Fruit fly (Drosophila melanogaster): ENCODE measurements around the gene CG6503.

Gene CG6503

DNA sequence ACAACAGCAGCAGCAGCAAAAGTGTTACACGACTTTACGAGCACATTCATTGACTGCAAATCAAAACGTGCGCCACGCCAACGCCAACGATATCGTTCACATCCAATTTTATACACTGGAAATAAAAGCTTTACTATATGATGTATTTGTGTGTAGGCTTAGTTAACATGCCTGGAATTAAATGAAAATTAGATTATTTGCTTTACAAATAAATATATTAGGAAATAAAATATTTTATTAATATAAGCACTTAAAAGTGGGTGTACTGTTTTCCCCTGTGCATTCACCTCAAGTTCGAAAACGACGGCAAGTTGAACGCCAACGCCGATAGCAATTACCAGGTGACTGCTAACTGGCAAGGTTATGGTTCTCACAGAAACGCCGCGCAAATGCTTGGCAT, 15.1 kb downstream of the CG6503 start:
- TF ChIP-seq sob (GFP tag; IDR thresholded peaks at IDR 0.05) (peak; percentile 29; the same call in 1 of the 2 replicates), CG4404 (GFP tag; IDR thresholded peaks at IDR 0.05) (no peak), pan (optimal IDR thresholded peaks at IDR 0.05) (no peak), pan (GFP tag; optimal IDR thresholded peaks at IDR 0.05 in 1 of 2, IDR thresholded peaks at IDR 0.05 in 1 of 2) (peak in 1 of 2 experiments; percentile 50), tgo (GFP tag; IDR thresholded peaks at IDR 0.05) (peak; percentile 50; the same call in 2 of the 3 replicates), Dfd (GFP tag; optimal IDR thresholded peaks at IDR 0.05) (no peak), fd96Cb (tag; optimal IDR thresholded peaks at IDR 0.05) (peak; percentile 15), CG34422 (GFP tag; IDR thresholded peaks at IDR 0.05) (0 out of 3 replicates have a peak, but pooled peaks have one; percentile 22), CG14441 (GFP tag; IDR thresholded peaks at IDR 0.05) (peak; percentile 60), HLH3B (GFP tag; IDR thresholded peaks at IDR 0.05) (peak; percentile 61; the same call in 1 of the 2 replicates), CG13296 (GFP tag; optimal IDR thresholded peaks at IDR 0.05) (peak; percentile 38), sisA (GFP tag; IDR thresholded peaks at IDR 0.05) (0 out of 2 replicates have a peak, but pooled peaks have one; percentile 37), HHEX (GFP tag; optimal IDR thresholded peaks at IDR 0.05) (peak; percentile 20), cwo (GFP tag; optimal IDR thresholded peaks at IDR 0.05) (peak; percentile 18), ssp (GFP tag; IDR thresholded peaks at IDR 0.05) (peak; percentile 39; the same call in 1 of the 2 replicates), gsb (GFP tag; IDR thresholded peaks at IDR 0.05) (peak; percentile 43; the same call in 1 of the 2 replicates), H15 (GFP tag; IDR thresholded peaks at IDR 0.05) (0 out of 3 replicates have a peak, but pooled peaks have one; percentile 43), danr (GFP tag; IDR thresholded peaks at IDR 0.05) (peak; percentile 32; the same call in 1 of the 2 replicates), al (GFP tag; IDR thresholded peaks at IDR 0.05) (0 out of 2 replicates have a peak, but pooled peaks have one; percentile 9), CG2875 (GFP tag; optimal IDR thresholded peaks at IDR 0.05) (no peak), Meics (GFP tag; optimal IDR thresholded peaks at IDR 0.05) (peak; percentile 21), CG8944 (GFP tag; optimal IDR thresholded peaks at IDR 0.05) (no peak), CG11504 (tag; optimal IDR thresholded peaks at IDR 0.05) (peak; percentile 62), bcd (GFP tag; optimal IDR thresholded peaks at IDR 0.05) (peak; percentile 3), CG18599 (GFP tag; optimal IDR thresholded peaks at IDR 0.05) (peak; percentile 30), CG11456 (GFP tag; IDR thresholded peaks at IDR 0.05) (0 out of 3 replicates have a peak, but pooled peaks have one; percentile 30), CG14667 (GFP tag; IDR thresholded peaks at IDR 0.05) (peak; percentile 42; the same call in 1 of the 2 replicates), Drgx (GFP tag; IDR thresholded peaks at IDR 0.05) (peak; percentile 73), nmo (GFP tag; optimal IDR thresholded peaks at IDR 0.05) (peak; percentile 26), CG12104 (GFP tag; optimal IDR thresholded peaks at IDR 0.05) (no peak), CG14710 (tag; optimal IDR thresholded peaks at IDR 0.05) (no peak), dmrt99B (tag; optimal IDR thresholded peaks at IDR 0.05) (peak; percentile 71), Elba2 (GFP tag; optimal IDR thresholded peaks at IDR 0.05) (no peak), Abd-B (GFP tag; optimal IDR thresholded peaks at IDR 0.05) (peak; percentile 12), Sry-β (GFP tag; optimal IDR thresholded peaks at IDR 0.05) (no peak), Sox100B (GFP tag; optimal IDR thresholded peaks at IDR 0.05) (peak; percentile 23), Nf-YB (GFP tag; optimal IDR thresholded peaks at IDR 0.05) (no peak), ttk (GFP tag; IDR thresholded peaks at IDR 0.05) (peak; percentile 53), sim (GFP tag; IDR thresholded peaks at IDR 0.05) (no peak), onecut (GFP tag; IDR thresholded peaks at IDR 0.05) (no peak), TFAM (GFP tag; optimal IDR thresholded peaks at IDR 0.05) (no peak), ranshi (GFP tag; IDR thresholded peaks at IDR 0.05) (no peak), dysf (GFP tag; IDR thresholded peaks at IDR 0.05) (peak; percentile 71; the same call in 2 of the 3 replicates), CG7839 (tag; optimal IDR thresholded peaks at IDR 0.05) (peak; percentile 67), ind (GFP tag; optimal IDR thresholded peaks at IDR 0.05) (peak; percentile 21), Doc3 (GFP tag; IDR thresholded peaks at IDR 0.05; ENCODE audit: partially characterized antibody) (no peak), Mrtf (GFP tag; IDR thresholded peaks at IDR 0.05) (peak; percentile 41; the same call in 1 of the 3 replicates), lab (GFP tag; optimal IDR thresholded peaks at IDR 0.05) (peak; percentile 43), CG9817 (tag; optimal IDR thresholded peaks at IDR 0.05) (peak; percentile 5), ase (GFP tag; IDR thresholded peaks at IDR 0.05) (peak; percentile 47; the same call in 1 of the 3 replicates)
